Worm (Caenorhabditis elegans): Measurements from ENCODE around the gene acs-2.

- TF ChIP-seq mxl-2 (GFP tag; conservative IDR thresholded peaks at IDR 0.05): no peak
- TF ChIP-seq egl-27 (tag; optimal IDR thresholded peaks at IDR 0.05): no peak
- no peak for TF ChIP-seq ctbp-1 (GFP tag; IDR thresholded peaks at IDR 0.05)
- no peak for TF ChIP-seq mep-1 (tag; optimal IDR thresholded peaks at IDR 0.05)
- no peak for TF ChIP-seq snpc-4 (tag; optimal IDR thresholded peaks at IDR 0.05)
- no peak for TF ChIP-seq ZK546.5 (tag; optimal IDR thresholded peaks at IDR 0.05)
- TF ChIP-seq lsy-2 (tag; optimal IDR thresholded peaks at IDR 0.05): no peak
Observed at ce11 chrV:15517413-15517812, 49.8 kb upstream of the acs-2 start, which contains the start of gene F21A3.3.

Measured in whole organism, L4 larva.